Fruit fly (Drosophila melanogaster) whole organism, prepupa: ENCODE results near the gene Elp1.

ENCODE experiments used
- CG11294 ChIP-seq: fragments of 200-800 bp; sonication (Bioruptor generic); IDR thresholded peaks from 2 replicates; pipeline ENCODE4 v1.3.6; 2022; ENCODE audit warnings: missing biosample characterization, missing genetic modification characterization
- CG11902 ChIP-seq: fragments of 200-800 bp; sonication (Bioruptor generic); optimal IDR thresholded peaks from 3 replicates; lab custom pipeline; 2016; ENCODE audit warnings: missing biosample characterization, missing genetic modification characterization
- Eip78C ChIP-seq: fragments of 200-800 bp; sonication (Bioruptor generic); peaks from one replicate; lab custom pipeline; 2016; ENCODE audit warnings: missing biosample characterization, missing genetic modification characterization
- Lpt ChIP-seq: fragments of 200-800 bp; sonication (Bioruptor generic); optimal IDR thresholded peaks from 3 replicates; lab custom pipeline; 2016; ENCODE audit warnings: missing biosample characterization, missing genetic modification characterization
- Smox ChIP-seq: fragments of 200-800 bp; sonication (Bioruptor generic); optimal IDR thresholded peaks from 3 replicates; lab custom pipeline; 2016; ENCODE audit warnings: missing biosample characterization, missing genetic modification characterization

DNA sequence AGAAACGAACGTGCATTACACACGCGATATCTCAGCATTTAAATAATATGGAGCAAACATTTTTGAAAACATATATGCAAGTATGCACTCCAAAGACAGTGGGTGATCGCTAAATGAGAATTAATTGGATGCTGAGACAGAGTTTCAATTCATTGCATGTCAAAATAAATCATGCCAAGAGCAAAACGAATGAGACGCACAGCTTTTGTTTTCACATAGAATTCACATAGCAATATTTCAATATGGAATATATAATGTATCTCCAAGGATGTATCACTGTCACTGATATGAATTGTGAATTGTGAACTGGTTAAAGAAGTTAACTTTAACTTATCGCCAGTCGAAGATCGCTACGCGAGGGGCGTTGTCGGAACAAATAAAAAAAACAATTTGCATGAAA, 36.3 kb upstream of the Elp1 start:
- TF ChIP-seq Eip78C (peak; percentile 82), Smox (GFP tag; lab: Kevin White, UChicago) (peak; percentile 52), CG11294 (no peak; the same call in 1 of the 2 replicates), Lpt (GFP tag; lab: Kevin White, UChicago) (no peak), CG11902 (GFP tag; lab: Kevin White, UChicago) (peak; percentile 20)
